Worm (Caenorhabditis elegans) whole organism, early embryonic: ENCODE measurements around the gene gpx-3.
"Not testable (repeated sequence)": the region's sequence is repeated elsewhere in the genome, so short reads cannot be mapped to it uniquely, and the experiment has no call there.

Experiments used
- B0310.2 ChIP-seq: sonication (generic microtip); optimal IDR thresholded peaks from 2 replicates; lab custom pipeline; 2016; ENCODE audit warnings: mild to moderate bottlenecking, missing genetic modification characterization, missing compliant biosample characterization
- aly-1 ChIP-seq: sonication (generic microtip); optimal IDR thresholded peaks from 2 replicates; lab custom pipeline; 2016; ENCODE audit warnings: missing genetic modification characterization, missing compliant biosample characterization
- flt-1 ChIP-seq: fragments of 200-800 bp; sonication (Bioruptor generic); IDR thresholded peaks from 2 replicates; pipeline ENCODE4 v1.3.6; 2022; ENCODE audit warnings: missing genetic modification characterization, missing compliant biosample characterization
- hnd-1 ChIP-seq: sonication (generic microtip); optimal IDR thresholded peaks from 2 replicates; lab custom pipeline; 2016; ENCODE audit warnings: missing genetic modification characterization, missing compliant biosample characterization

- not testable (repeated sequence) for TF ChIP-seq flt-1 (GFP tag; lab: Robert Waterston, UW); hnd-1 (tag; lab: Kevin White, UChicago); B0310.2 (tag; lab: Kevin White, UChicago); aly-1 (tag; lab: Kevin White, UChicago)
Measured at ce11 chrX:9625824-9626223, 38.1 kb downstream of the gpx-3 start, which contains the start of gene F34H10.1.
